Worm (Caenorhabditis elegans) whole organism, L2 larva: ENCODE data around the gene R10D12.7.

Experiments used
- ama-1 ChIP-seq: fragments of 150-350 bp; optimal IDR thresholded peaks from 2 replicates; lab custom pipeline; 2018; ENCODE audit warnings: inconsistent platforms
- egl-27 ChIP-seq: sonication (generic microtip); optimal IDR thresholded peaks from 3 replicates; lab custom pipeline; 2017; ENCODE audit warnings: missing biosample characterization, missing genetic modification reagents, missing genetic modification characterization
- fos-1 ChIP-seq: fragments of 150-350 bp; optimal IDR thresholded peaks from 2 replicates; lab custom pipeline; 2014; ENCODE audit warnings: missing biosample characterization, missing genetic modification characterization
- lin-39 ChIP-seq: fragments of 150-350 bp; optimal IDR thresholded peaks from 2 replicates; lab custom pipeline; 2014; ENCODE audit warnings: missing biosample characterization, missing genetic modification reagents, missing genetic modification characterization
- mdl-1 ChIP-seq, 2 experiments: fragments of 150-350 bp in 1 of 2; sonication (generic microtip) in 1 of 2; optimal IDR thresholded peaks; 2 replicates each; lab custom pipeline; 2017; ENCODE audit warnings: missing biosample characterization in 2 of 2, missing genetic modification characterization in 2 of 2
- nhr-11 ChIP-seq: fragments of 150-350 bp; optimal IDR thresholded peaks from 2 replicates; lab custom pipeline; 2014; ENCODE audit warnings: missing biosample characterization, missing genetic modification characterization
- nhr-25 ChIP-seq: fragments of 150-350 bp; sonication (generic microtip); optimal IDR thresholded peaks from 3 replicates; lab custom pipeline; 2014; ENCODE audit warnings: missing biosample characterization, missing genetic modification characterization
- ztf-11 ChIP-seq: sonication (generic microtip); optimal IDR thresholded peaks from 2 replicates; lab custom pipeline; 2017; ENCODE audit warnings: missing biosample characterization, missing genetic modification characterization

- TF ChIP-seq nhr-25 (tag; lab: Kevin White, UChicago) (peak; percentile 60), ztf-11 (tag; lab: Kevin White, UChicago) (no peak), fos-1 (tag; lab: Kevin White, UChicago) (no peak), mdl-1 (tag; optimal IDR thresholded peaks at IDR 0.05; lab: Kevin White, UChicago) (no peak), ama-1 (lab: Kevin White, UChicago) (no peak), egl-27 (tag; lab: Kevin White, UChicago) (no peak), lin-39 (tag; lab: Kevin White, UChicago) (no peak), nhr-11 (no peak)
Measured at ce11 chrV:13936052-13936451, 13.8 kb upstream of the R10D12.7 start.
